Worm (Caenorhabditis elegans) whole organism, L4 larva: ENCODE results near the gene R144.3.
A peak's percentile ranks its signal among the peaks of the same experiment; 100 is the strongest.

ENCODE experiments used
- F10B5.3 ChIP-seq: sonication (generic microtip); optimal IDR thresholded peaks from 2 replicates; lab custom pipeline; 2016; ENCODE audit warnings: mild to moderate bottlenecking, missing genetic modification characterization, missing compliant biosample characterization
- F49E8.2 ChIP-seq: sonication (generic microtip); optimal IDR thresholded peaks from 2 replicates; lab custom pipeline; 2016; ENCODE audit warnings: missing compliant biosample characterization, mild to moderate bottlenecking, missing genetic modification characterization, borderline replicate concordance
- T26A8.4 ChIP-seq: fragments of 200-800 bp; sonication (Bioruptor generic); IDR thresholded peaks from 2 replicates; pipeline ENCODE4 v1.3.6; 2022; ENCODE audit warnings: missing genetic modification characterization, missing compliant biosample characterization
- Y105C5A.15 ChIP-seq: fragments of 200-800 bp; sonication (Bioruptor generic); IDR thresholded peaks from 2 replicates; pipeline ENCODE4 v1.3.6; 2022; ENCODE audit warnings: missing genetic modification characterization, missing compliant biosample characterization
- Y5F2A.4 ChIP-seq: fragments of 200-800 bp; sonication (Bioruptor generic); optimal IDR thresholded peaks from 2 replicates; lab custom pipeline; 2018; ENCODE audit warnings: mild to moderate bottlenecking, missing genetic modification characterization, missing compliant biosample characterization
- ZK337.2 ChIP-seq: fragments of 200-800 bp; sonication (Bioruptor generic); IDR thresholded peaks from 2 replicates; pipeline ENCODE4 v1.3.6; 2022; ENCODE audit warnings: missing genetic modification reagents, missing genetic modification characterization, missing compliant biosample characterization
- ceh-20 ChIP-seq: fragments of 200-800 bp; sonication (Bioruptor generic); IDR thresholded peaks from 2 replicates; pipeline ENCODE4 v1.3.6; 2022; ENCODE audit warnings: missing genetic modification reagents, missing genetic modification characterization, missing compliant biosample characterization
- ceh-32 ChIP-seq: sonication (generic microtip); optimal IDR thresholded peaks from 2 replicates; lab custom pipeline; 2016; ENCODE audit warnings: mild to moderate bottlenecking, missing genetic modification characterization, missing compliant biosample characterization; ENCODE audit not compliant: poor library complexity
- ceh-82 ChIP-seq: sonication (generic microtip); optimal IDR thresholded peaks from 2 replicates; lab custom pipeline; 2017; ENCODE audit warnings: missing biosample characterization, missing genetic modification characterization
- ctbp-1 ChIP-seq: fragments of 200-800 bp; sonication (Bioruptor generic); IDR thresholded peaks from 2 replicates; pipeline ENCODE4 v1.3.6; 2022; ENCODE audit warnings: missing genetic modification reagents, missing genetic modification characterization, missing compliant biosample characterization
- daf-16 ChIP-seq, 3 experiments: sonication (generic microtip); optimal IDR thresholded peaks; 2 replicates each; lab custom pipeline; 2016 to 2017; ENCODE audit warnings: missing genetic modification characterization in 3 of 3, missing genetic modification reagents in 3 of 3, mild to moderate bottlenecking in 2 of 3, missing compliant biosample characterization in 2 of 3, missing biosample characterization in 1 of 3, moderate library complexity in 1 of 3
- daf-19 ChIP-seq: fragments of 200-800 bp; sonication (Bioruptor generic); conservative IDR thresholded peaks from 2 replicates; pipeline ENCODE4 v1.3.6; 2022; ENCODE audit warnings: missing genetic modification characterization, missing compliant biosample characterization
- dmd-6 ChIP-seq: fragments of 200-800 bp; sonication (Bioruptor generic); IDR thresholded peaks from 2 replicates; pipeline ENCODE4 v1.3.6; 2022; ENCODE audit warnings: missing genetic modification reagents, missing genetic modification characterization, missing compliant biosample characterization
- dmd-8 ChIP-seq: fragments of 200-800 bp; sonication (Bioruptor generic); IDR thresholded peaks from 2 replicates; pipeline ENCODE4 v1.3.6; 2022; ENCODE audit warnings: missing genetic modification characterization, missing compliant biosample characterization
- dmd-9 ChIP-seq: fragments of 200-800 bp; sonication (Bioruptor generic); IDR thresholded peaks from 2 replicates; pipeline ENCODE4 v1.3.6; 2022; ENCODE audit warnings: missing genetic modification reagents, missing genetic modification characterization, missing compliant biosample characterization
- duxl-1 ChIP-seq: sonication (generic microtip); optimal IDR thresholded peaks from 2 replicates; lab custom pipeline; 2016; ENCODE audit warnings: mild to moderate bottlenecking, missing genetic modification characterization, moderate library complexity, missing compliant biosample characterization; ENCODE audit not compliant: poor library complexity
- egl-43 ChIP-seq: fragments of 200-800 bp; sonication (Bioruptor generic); IDR thresholded peaks from 2 replicates; pipeline ENCODE4 v1.3.6; 2022; ENCODE audit warnings: missing genetic modification reagents, missing genetic modification characterization, missing compliant biosample characterization
- fkh-10 ChIP-seq: fragments of 150-350 bp; optimal IDR thresholded peaks from 2 replicates; lab custom pipeline; 2014; ENCODE audit warnings: missing biosample characterization, missing genetic modification reagents, missing genetic modification characterization
- fos-1 ChIP-seq: fragments of 150-350 bp; optimal IDR thresholded peaks from 2 replicates; lab custom pipeline; 2014; ENCODE audit warnings: missing biosample characterization, missing genetic modification characterization
- hlh-11 ChIP-seq: fragments of 200-800 bp; sonication (Bioruptor generic); optimal IDR thresholded peaks from 2 replicates; lab custom pipeline; 2018; ENCODE audit warnings: mild to moderate bottlenecking, missing genetic modification characterization, missing compliant biosample characterization
- hlh-30 ChIP-seq: sonication (generic microtip); optimal IDR thresholded peaks from 2 replicates; lab custom pipeline; 2017; ENCODE audit warnings: antibody characterized with exemption, mild to moderate bottlenecking, missing genetic modification characterization, missing compliant biosample characterization; ENCODE audit not compliant: insufficient read depth
- jun-1 ChIP-seq: fragments of 150-350 bp; optimal IDR thresholded peaks from 2 replicates; lab custom pipeline; 2014; ENCODE audit warnings: missing biosample characterization, missing genetic modification reagents, missing genetic modification characterization
- lin-1 ChIP-seq: fragments of 200-800 bp; sonication (Bioruptor generic); IDR thresholded peaks from 2 replicates; pipeline ENCODE4 v1.3.6; 2022; ENCODE audit warnings: missing genetic modification reagents, missing genetic modification characterization, missing compliant biosample characterization
- lin-39 ChIP-seq: fragments of 150-350 bp; optimal IDR thresholded peaks from 2 replicates; lab custom pipeline; 2014; ENCODE audit warnings: missing biosample characterization, missing genetic modification reagents, missing genetic modification characterization
- lir-3 ChIP-seq: sonication (generic microtip); optimal IDR thresholded peaks from 2 replicates; lab custom pipeline; 2016; ENCODE audit warnings: mild to moderate bottlenecking, missing genetic modification characterization, missing compliant biosample characterization
- lsy-2 ChIP-seq, 2 experiments: fragments of 150-350 bp in 1 of 2; sonication (generic microtip) in 1 of 2; optimal IDR thresholded peaks; 2 replicates each; lab custom pipeline; 2014 to 2017; ENCODE audit warnings: missing biosample characterization in 2 of 2, missing genetic modification characterization in 2 of 2
- mxl-2 ChIP-seq: fragments of 200-800 bp; sonication (Bioruptor generic); conservative IDR thresholded peaks from 2 replicates; pipeline ENCODE4 v1.3.6; 2022; ENCODE audit warnings: missing genetic modification reagents, missing genetic modification characterization, missing compliant biosample characterization
- mxl-3 ChIP-seq: fragments of 200-800 bp; sonication (Bioruptor generic); optimal IDR thresholded peaks from 2 replicates; lab custom pipeline; 2018; ENCODE audit warnings: mild to moderate bottlenecking, missing genetic modification characterization, missing compliant biosample characterization
- nhr-10 ChIP-seq: fragments of 150-350 bp; optimal IDR thresholded peaks from 2 replicates; lab custom pipeline; 2014; ENCODE audit warnings: missing biosample characterization, missing genetic modification characterization
- nhr-102 ChIP-seq: sonication (generic microtip); optimal IDR thresholded peaks from 2 replicates; lab custom pipeline; 2016; ENCODE audit warnings: mild to moderate bottlenecking, missing genetic modification characterization, moderate library complexity, missing compliant biosample characterization
- nhr-111 ChIP-seq: fragments of 200-800 bp; sonication (Bioruptor generic); optimal IDR thresholded peaks from 2 replicates; lab custom pipeline; 2018; ENCODE audit warnings: mild to moderate bottlenecking, missing genetic modification characterization, missing compliant biosample characterization
- nhr-76 ChIP-seq: fragments of 150-350 bp; optimal IDR thresholded peaks from 2 replicates; lab custom pipeline; 2014; ENCODE audit warnings: missing biosample characterization, missing genetic modification characterization
- nhr-77 ChIP-seq: fragments of 150-350 bp; optimal IDR thresholded peaks from 2 replicates; lab custom pipeline; 2014; ENCODE audit warnings: missing biosample characterization, missing genetic modification characterization
- php-3 ChIP-seq: fragments of 200-800 bp; sonication (Bioruptor generic); IDR thresholded peaks from 2 replicates; pipeline ENCODE4 v1.3.6; 2022; ENCODE audit warnings: missing genetic modification reagents, missing genetic modification characterization, missing compliant biosample characterization
- pqm-1 ChIP-seq: sonication (generic microtip); optimal IDR thresholded peaks from 2 replicates; lab custom pipeline; 2017; ENCODE audit warnings: missing biosample characterization, missing genetic modification characterization
- saeg-2 ChIP-seq: fragments of 200-800 bp; sonication (Bioruptor generic); IDR thresholded peaks from 2 replicates; pipeline ENCODE4 v1.3.6; 2022; ENCODE audit warnings: missing genetic modification reagents, missing genetic modification characterization, missing compliant biosample characterization
- sdz-12 ChIP-seq: fragments of 200-800 bp; sonication (Bioruptor generic); optimal IDR thresholded peaks from 2 replicates; lab custom pipeline; 2018; ENCODE audit warnings: mild to moderate bottlenecking, missing genetic modification characterization, missing compliant biosample characterization
- set-16 ChIP-seq: fragments of 200-800 bp; sonication (Bioruptor generic); IDR thresholded peaks from 2 replicates; pipeline ENCODE4 v1.3.6; 2022; ENCODE audit warnings: missing genetic modification reagents, missing genetic modification characterization, missing compliant biosample characterization
- skn-1 ChIP-seq: fragments of 150-350 bp; optimal IDR thresholded peaks from 2 replicates; lab custom pipeline; 2014; ENCODE audit warnings: missing biosample characterization, missing genetic modification characterization
- spr-3 ChIP-seq: fragments of 200-800 bp; sonication (Bioruptor generic); optimal IDR thresholded peaks from 2 replicates; lab custom pipeline; 2018; ENCODE audit warnings: mild to moderate bottlenecking, missing genetic modification characterization, missing compliant biosample characterization
- tra-1 ChIP-seq: fragments of 200-800 bp; sonication (Bioruptor generic); IDR thresholded peaks from 2 replicates; pipeline ENCODE4 v1.3.6; 2022; ENCODE audit warnings: missing genetic modification reagents, missing genetic modification characterization, missing compliant biosample characterization
- unc-130 ChIP-seq: sonication (generic microtip); optimal IDR thresholded peaks from 2 replicates; lab custom pipeline; 2016; ENCODE audit warnings: missing genetic modification reagents, missing genetic modification characterization, missing compliant biosample characterization
- unc-62 ChIP-seq, 3 experiments: fragments of 150-350 bp in 1 of 3; sonication (generic microtip); optimal IDR thresholded peaks in 2 of 3; peaks in 1 of 3; 1 replicate in 1 of 3; 2 replicates in 2 of 3; lab custom pipeline; 2014 to 2017; ENCODE audit warnings: missing biosample characterization in 3 of 3, missing genetic modification characterization in 3 of 3, missing genetic modification reagents in 3 of 3, missing genotype in 1 of 3
- vab-7 ChIP-seq: fragments of 200-800 bp; sonication (Bioruptor generic); IDR thresholded peaks from 2 replicates; pipeline ENCODE4 v1.3.6; 2022; ENCODE audit warnings: missing genetic modification reagents, missing genetic modification characterization, missing compliant biosample characterization
- zfp-2 ChIP-seq: sonication (generic microtip); optimal IDR thresholded peaks from 2 replicates; lab custom pipeline; 2016; ENCODE audit warnings: mild to moderate bottlenecking, missing genetic modification characterization, missing compliant biosample characterization
- zfp-3 ChIP-seq: fragments of 200-800 bp; sonication (Bioruptor generic); conservative IDR thresholded peaks from 2 replicates; pipeline ENCODE4 v1.3.6; 2022; ENCODE audit warnings: missing genetic modification reagents, missing genetic modification characterization, missing compliant biosample characterization
- zip-11 ChIP-seq: fragments of 200-800 bp; sonication (Bioruptor generic); IDR thresholded peaks from 2 replicates; pipeline ENCODE4 v1.3.6; 2022; ENCODE audit warnings: missing genetic modification characterization, missing compliant biosample characterization
- zip-2 ChIP-seq: fragments of 150-350 bp; optimal IDR thresholded peaks from 2 replicates; lab custom pipeline; 2014; ENCODE audit warnings: missing biosample characterization, missing genetic modification characterization
- ztf-7 ChIP-seq: fragments of 150-350 bp; optimal IDR thresholded peaks from 2 replicates; lab custom pipeline; 2014; ENCODE audit warnings: missing biosample characterization, missing genetic modification characterization

Gene R144.3

ce11 chrIII:5018116-5018689, 3.6 kb upstream of the R144.3 start, which contains the start of gene wip-1 (continued):
- peak; percentile 96 for TF ChIP-seq ctbp-1
- TF ChIP-seq pqm-1 (tag; lab: Kevin White, UChicago) = peak; percentile 54
- TF ChIP-seq nhr-102 (tag; lab: Kevin White, UChicago) = peak; percentile 97
- peak; percentile 88 for TF ChIP-seq zip-2 (tag; lab: Kevin White, UChicago)
- peak; percentile 97 for TF ChIP-seq unc-130 (GFP tag; lab: Kevin White, UChicago)
- TF ChIP-seq lir-3 (tag; lab: Kevin White, UChicago) = peak; percentile 52
- TF ChIP-seq lin-1 (GFP tag; lab: Robert Waterston, UW) = peak; percentile 96
- TF ChIP-seq dmd-8 (GFP tag; lab: Robert Waterston, UW) = peak; percentile 76; the same call in 1 of the 2 replicates
- peak; percentile 89 for TF ChIP-seq spr-3 (GFP tag; lab: Kevin White, UChicago)
- peak; percentile 88 for TF ChIP-seq vab-7
- TF ChIP-seq sdz-12 (GFP tag; lab: Kevin White, UChicago) = peak; percentile 33
- peak; percentile 84; the same call in 1 of the 2 replicates for TF ChIP-seq Y105C5A.15 (GFP tag; lab: Robert Waterston, UW)
- TF ChIP-seq dmd-6 (GFP tag; lab: Robert Waterston, UW) = peak; percentile 96
- no peak for TF ChIP-seq zip-11 (GFP tag; lab: Robert Waterston, UW)
- peak; percentile 94 for TF ChIP-seq zfp-3 (GFP tag; lab: Robert Waterston, UW)
- TF ChIP-seq ceh-32 (tag; lab: Kevin White, UChicago) = peak; percentile 69
- TF ChIP-seq ZK337.2 = peak; percentile 69; the same call in 1 of the 2 replicates
- TF ChIP-seq unc-62 (GFP tag; optimal IDR thresholded peaks at IDR 0.05 in 1 of 2; lab: Kevin White, UChicago) = peak in 1 of 2 experiments; percentile 99
- peak; percentile 30 for TF ChIP-seq unc-62 (tag; optimal IDR thresholded peaks at IDR 0.05; lab: Kevin White, UChicago)
- TF ChIP-seq egl-43 (GFP tag; lab: Robert Waterston, UW) = peak; percentile 96
- TF ChIP-seq daf-19 (GFP tag; lab: Robert Waterston, UW) = peak; percentile 95
- TF ChIP-seq nhr-111 (GFP tag; lab: Kevin White, UChicago) = peak; percentile 86
- peak; percentile 93 for TF ChIP-seq ztf-7 (tag; lab: Kevin White, UChicago)
- TF ChIP-seq daf-16 (GFP tag; optimal IDR thresholded peaks at IDR 0.05; lab: Kevin White, UChicago) = peak; percentile 95 to 97
- peak; percentile 97 for TF ChIP-seq daf-16 (tag; optimal IDR thresholded peaks at IDR 0.05; lab: Kevin White, UChicago)
- peak; percentile 96 for TF ChIP-seq F49E8.2 (tag; lab: Kevin White, UChicago)
- TF ChIP-seq dmd-9 (GFP tag; lab: Robert Waterston, UW) = peak; percentile 94
- peak; percentile 94 for TF ChIP-seq hlh-30 (tag; lab: Kevin White, UChicago)
- TF ChIP-seq lin-39 (tag; lab: Kevin White, UChicago) = peak; percentile 55
- peak; percentile 98 for TF ChIP-seq nhr-77 (tag; lab: Kevin White, UChicago)
- TF ChIP-seq mxl-3 = peak; percentile 97
- peak; percentile 77 for TF ChIP-seq Y5F2A.4 (GFP tag; lab: Kevin White, UChicago)
- TF ChIP-seq ceh-82 (tag; lab: Kevin White, UChicago) = no peak
- peak; percentile 98 for TF ChIP-seq T26A8.4 (GFP tag; lab: Robert Waterston, UW)
- peak; percentile 60 for TF ChIP-seq set-16
- peak; percentile 87; the same call in 1 of the 2 replicates for TF ChIP-seq saeg-2 (GFP tag; lab: Robert Waterston, UW)
- TF ChIP-seq nhr-10 (tag; lab: Kevin White, UChicago) = peak; percentile 44
- TF ChIP-seq tra-1 (GFP tag; lab: Robert Waterston, UW) = peak; percentile 93
- TF ChIP-seq F10B5.3 (tag; lab: Kevin White, UChicago) = peak; percentile 93
- TF ChIP-seq fos-1 (tag; lab: Kevin White, UChicago) = peak; percentile 44
- peak; percentile 94 for TF ChIP-seq duxl-1 (tag; lab: Kevin White, UChicago)
- TF ChIP-seq nhr-76 (tag; lab: Kevin White, UChicago) = peak; percentile 53
- TF ChIP-seq skn-1 (tag; lab: Kevin White, UChicago) = no peak
- peak; percentile 62 for TF ChIP-seq mxl-2 (GFP tag; lab: Robert Waterston, UW)
- peak; percentile 85 for TF ChIP-seq zfp-2 (tag; lab: Kevin White, UChicago)
- TF ChIP-seq fkh-10 = peak; percentile 85
- peak; percentile 95 for TF ChIP-seq ceh-20 (GFP tag; lab: Robert Waterston, UW)
- TF ChIP-seq hlh-11 (tag; lab: Kevin White, UChicago) = peak; percentile 98
- TF ChIP-seq lsy-2 (tag; optimal IDR thresholded peaks at IDR 0.05; lab: Kevin White, UChicago) = peak; percentile 88 to 97
- TF ChIP-seq php-3 (GFP tag; lab: Robert Waterston, UW) = peak; percentile 93
- TF ChIP-seq jun-1 (tag; lab: Kevin White, UChicago) = peak; percentile 95
